Fruit fly (Drosophila melanogaster) whole organism, adult: Measurements from ENCODE around the gene CG42747.

ENCODE experiments used
- CG14711 ChIP-seq: fragments of 200-800 bp; sonication (Bioruptor generic); optimal IDR thresholded peaks from 2 replicates; lab custom pipeline; 2018; ENCODE audit warnings: missing biosample characterization, mild to moderate bottlenecking, missing genetic modification characterization, moderate library complexity
- CG33017 ChIP-seq: fragments of 200-800 bp; sonication (Bioruptor generic); optimal IDR thresholded peaks from 2 replicates; lab custom pipeline; 2018; ENCODE audit warnings: missing biosample characterization, mild to moderate bottlenecking, missing genetic modification characterization, moderate library complexity
- CG5204 ChIP-seq: fragments of 200-800 bp; sonication (Bioruptor generic); optimal IDR thresholded peaks from 2 replicates; lab custom pipeline; 2016; ENCODE audit warnings: missing biosample characterization, missing genetic modification characterization
- Clk ChIP-seq: fragments of 200-800 bp; sonication (Bioruptor generic); optimal IDR thresholded peaks from 2 replicates; lab custom pipeline; 2017; ENCODE audit warnings: missing biosample characterization, missing genetic modification characterization
- Crg-1 ChIP-seq: fragments of 200-800 bp; sonication (Bioruptor generic); optimal IDR thresholded peaks from 2 replicates; lab custom pipeline; 2016; ENCODE audit warnings: missing biosample characterization, missing genetic modification characterization
- kay ChIP-seq: fragments of 200-800 bp; sonication (Bioruptor generic); peaks from one replicate; lab custom pipeline; 2016; ENCODE audit warnings: missing biosample characterization, missing genetic modification characterization, borderline replicate concordance
- pad ChIP-seq: fragments of 200-800 bp; sonication (Bioruptor generic); optimal IDR thresholded peaks from 3 replicates; lab custom pipeline; 2017; ENCODE audit warnings: missing biosample characterization, missing genetic modification characterization, mild to moderate bottlenecking, moderate library complexity, missing genetic modification reagents

DNA sequence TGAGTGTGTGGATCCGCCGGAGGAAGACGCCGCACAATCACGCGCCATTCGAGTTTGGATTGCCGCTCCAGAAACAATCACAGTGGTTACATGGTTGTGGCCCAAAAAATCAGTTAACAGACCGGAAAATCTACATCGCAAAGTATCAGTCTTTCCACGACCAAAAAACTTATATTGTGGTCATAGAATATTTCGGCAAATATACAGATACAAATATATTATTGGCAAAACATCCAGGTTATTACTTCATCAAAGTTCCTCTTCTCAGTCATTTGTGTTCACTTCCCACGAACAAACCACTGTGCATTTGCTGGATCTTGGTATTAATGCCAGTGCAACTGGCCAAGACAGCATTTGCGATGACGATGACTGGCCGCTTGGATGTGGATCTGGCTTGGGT is 57.5 kb downstream of the CG42747 start:
- TF ChIP-seq CG33017 (tag; lab: Kevin White, UChicago), result no peak
- TF ChIP-seq Clk (GFP tag; lab: Kevin White, UChicago), result no peak
- TF ChIP-seq Crg-1 (GFP tag; lab: Kevin White, UChicago), result no peak
- no peak for TF ChIP-seq CG5204 (GFP tag; lab: Kevin White, UChicago)
- TF ChIP-seq kay (GFP tag; lab: Kevin White, UChicago), result no peak
- TF ChIP-seq CG14711 (tag; lab: Kevin White, UChicago), result no peak
- no peak for TF ChIP-seq pad (GFP tag; lab: Kevin White, UChicago)
